ENCODE assay signal across 1 worm cellular context in the genomic region with DNA sequence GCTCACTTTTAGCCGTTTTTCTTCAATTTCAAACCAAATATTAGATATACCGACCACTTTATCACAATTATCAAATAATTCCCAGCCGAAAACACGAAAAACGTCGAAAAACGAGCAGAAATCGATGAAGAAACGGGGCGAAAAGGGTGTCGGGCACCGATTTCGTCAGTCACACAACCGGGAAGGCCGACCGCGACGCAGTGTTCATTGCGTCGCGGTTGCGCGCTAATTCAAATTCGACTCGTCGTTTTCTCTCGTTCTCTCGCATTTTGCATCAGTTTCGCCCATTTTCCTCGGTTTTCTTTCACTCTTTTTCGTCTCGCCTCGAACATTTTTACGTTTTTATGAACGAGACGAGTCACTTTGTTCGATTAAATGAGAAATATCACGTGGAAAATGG.
A peak's percentile ranks its signal among the peaks of the same experiment; 100 is the strongest.
TF ChIP-seq lines count a peak whose summit lies in the region.

No protein-coding gene starts in this region.

TF ChIP-seq in whole organism, L4 larva, 104 proteins besides CTCF, POLR2A, EP300 and RAD21 (continued from another document):
- no peak for TF ChIP-seq ceh-44 (GFP tag; IDR thresholded peaks at IDR 0.05; lab: Robert Waterston, UW)
- TF ChIP-seq nhr-102 (tag; optimal IDR thresholded peaks at IDR 0.05; lab: Kevin White, UChicago) = no peak
- no peak for TF ChIP-seq nhr-48 (tag; optimal IDR thresholded peaks at IDR 0.05; lab: Kevin White, UChicago)
- TF ChIP-seq nhr-111 (GFP tag; optimal IDR thresholded peaks at IDR 0.05; lab: Kevin White, UChicago) = no peak
- TF ChIP-seq fos-1 (tag; optimal IDR thresholded peaks at IDR 0.05; lab: Kevin White, UChicago) = no peak
- no peak for TF ChIP-seq zfp-3 (GFP tag; conservative IDR thresholded peaks at IDR 0.05; lab: Robert Waterston, UW)
- TF ChIP-seq madf-5 (GFP tag; IDR thresholded peaks at IDR 0.05; lab: Robert Waterston, UW) = no peak
- TF ChIP-seq ztf-7 (tag; optimal IDR thresholded peaks at IDR 0.05; lab: Kevin White, UChicago) = no peak
- no peak for TF ChIP-seq cey-2 (tag; optimal IDR thresholded peaks at IDR 0.05; lab: Kevin White, UChicago; ENCODE audit: borderline replicate concordance, insufficient read depth)
- TF ChIP-seq lir-3 (tag; optimal IDR thresholded peaks at IDR 0.05; lab: Kevin White, UChicago) = no peak
- peak; percentile 56 for TF ChIP-seq lin-13 (GFP tag; optimal IDR thresholded peaks at IDR 0.05; lab: Kevin White, UChicago)
- no peak for TF ChIP-seq Y75B8A.6 (GFP tag; IDR thresholded peaks at IDR 0.05; lab: Robert Waterston, UW)
- TF ChIP-seq F37D6.2 (tag; optimal IDR thresholded peaks at IDR 0.05; lab: Kevin White, UChicago) = peak; percentile 46
- TF ChIP-seq dmd-8 (GFP tag; IDR thresholded peaks at IDR 0.05; lab: Robert Waterston, UW) = no peak
- no peak for TF ChIP-seq ctbp-1 (GFP tag; IDR thresholded peaks at IDR 0.05; lab: Robert Waterston, UW)
- TF ChIP-seq php-3 (GFP tag; IDR thresholded peaks at IDR 0.05; lab: Robert Waterston, UW) = no peak
- no peak for TF ChIP-seq skn-1 (tag; optimal IDR thresholded peaks at IDR 0.05; lab: Kevin White, UChicago)
- no peak for TF ChIP-seq duxl-1 (tag; optimal IDR thresholded peaks at IDR 0.05; lab: Kevin White, UChicago; ENCODE audit: poor library complexity)
- TF ChIP-seq madf-9 (GFP tag; conservative IDR thresholded peaks at IDR 0.05; lab: Robert Waterston, UW) = no peak
- no peak for TF ChIP-seq lin-1 (GFP tag; IDR thresholded peaks at IDR 0.05; lab: Robert Waterston, UW)
- peak; percentile 70 for TF ChIP-seq hlh-11 (tag; optimal IDR thresholded peaks at IDR 0.05; lab: Kevin White, UChicago)
- TF ChIP-seq saeg-2 (GFP tag; IDR thresholded peaks at IDR 0.05; lab: Robert Waterston, UW) = no peak
- peak; percentile 82 for TF ChIP-seq dve-1 (tag; optimal IDR thresholded peaks at IDR 0.05; lab: Kevin White, UChicago; ENCODE audit: insufficient read depth)
- TF ChIP-seq unc-62 (GFP tag; optimal IDR thresholded peaks at IDR 0.05 in 1 of 2; lab: Kevin White, UChicago) = peak in 1 of 2 experiments; percentile 40
- TF ChIP-seq unc-62 (tag; optimal IDR thresholded peaks at IDR 0.05; lab: Kevin White, UChicago) = no peak
- no peak for TF ChIP-seq jun-1 (tag; optimal IDR thresholded peaks at IDR 0.05; lab: Kevin White, UChicago)
- TF ChIP-seq fkh-10 (GFP tag; optimal IDR thresholded peaks at IDR 0.05; lab: Kevin White, UChicago) = peak; percentile 13
- TF ChIP-seq F49E8.2 (tag; optimal IDR thresholded peaks at IDR 0.05; lab: Kevin White, UChicago; ENCODE audit: borderline replicate concordance) = no peak
- TF ChIP-seq ces-1 (GFP tag; optimal IDR thresholded peaks at IDR 0.05; lab: Kevin White, UChicago) = no peak
- no peak for TF ChIP-seq spr-1 (tag; optimal IDR thresholded peaks at IDR 0.05; lab: Kevin White, UChicago)
- TF ChIP-seq nhr-77 (tag; optimal IDR thresholded peaks at IDR 0.05; lab: Kevin White, UChicago) = peak; percentile 75
- no peak for TF ChIP-seq pqm-1 (tag; optimal IDR thresholded peaks at IDR 0.05; lab: Kevin White, UChicago)
- no peak for TF ChIP-seq daf-16 (GFP tag; optimal IDR thresholded peaks at IDR 0.05; lab: Kevin White, UChicago)
- TF ChIP-seq daf-16 (tag; optimal IDR thresholded peaks at IDR 0.05; lab: Kevin White, UChicago) = peak; percentile 47
- no peak for TF ChIP-seq gei-8 (GFP tag; optimal IDR thresholded peaks at IDR 0.05; lab: Kevin White, UChicago)
- peak; percentile 63 for TF ChIP-seq mes-2 (tag; optimal IDR thresholded peaks at IDR 0.05; lab: Kevin White, UChicago; ENCODE audit: poor library complexity, severe bottlenecking)
- peak; percentile 76 for TF ChIP-seq nhr-6 (tag; optimal IDR thresholded peaks at IDR 0.05; lab: Kevin White, UChicago)
- no peak for TF ChIP-seq tag-97 (GFP tag; IDR thresholded peaks at IDR 0.05; lab: Robert Waterston, UW)
- TF ChIP-seq daf-8 (GFP tag; IDR thresholded peaks at IDR 0.05; lab: Robert Waterston, UW) = no peak
- TF ChIP-seq nhr-28 (tag; optimal IDR thresholded peaks at IDR 0.05; lab: Kevin White, UChicago) = peak; percentile 60
- peak; percentile 46 for TF ChIP-seq rbr-2 (tag; optimal IDR thresholded peaks at IDR 0.05; lab: Kevin White, UChicago)
- no peak for TF ChIP-seq F44E2.7 (GFP tag; IDR thresholded peaks at IDR 0.05; lab: Robert Waterston, UW)
- TF ChIP-seq unc-39 (tag; optimal IDR thresholded peaks at IDR 0.05; lab: Kevin White, UChicago) = no peak
- TF ChIP-seq pha-4 (GFP tag; IDR thresholded peaks at IDR 0.05; lab: Robert Waterston, UW) = peak; percentile 39; the same call in 1 of the 2 replicates
- TF ChIP-seq pha-4 (tag; optimal IDR thresholded peaks at IDR 0.05; lab: Kevin White, UChicago) = no peak
- TF ChIP-seq ceh-82 (tag; optimal IDR thresholded peaks at IDR 0.05; lab: Kevin White, UChicago) = no peak
- TF ChIP-seq aly-2 (tag; optimal IDR thresholded peaks at IDR 0.05; lab: Kevin White, UChicago) = no peak
- peak; percentile 76 for TF ChIP-seq nhr-11 (tag; optimal IDR thresholded peaks at IDR 0.05; lab: Kevin White, UChicago)
